Fruit fly (Drosophila melanogaster) whole organism: Measurements from ENCODE around the gene CG43072.

Source experiments
- CG8478 ChIP-seq: fragments of >200 bp; optimal IDR thresholded peaks from 2 replicates; lab custom pipeline; 2018; ENCODE audit warnings: inconsistent platforms
- Dll ChIP-seq: fragments of >200 bp; optimal IDR thresholded peaks from 2 replicates; lab custom pipeline; 2017
- EcR ChIP-seq, 2 experiments: fragments of >200 bp; optimal IDR thresholded peaks; 2 replicates each; lab custom pipeline; 2017; ENCODE audit warnings: missing biosample characterization in 2 of 2, missing genetic modification characterization in 2 of 2, missing genetic modification reagents in 2 of 2
- pan ChIP-seq: fragments of >200 bp; optimal IDR thresholded peaks from 2 replicates; lab custom pipeline; 2017
- psq ChIP-seq: fragments of >200 bp; optimal IDR thresholded peaks from 2 replicates; lab custom pipeline; 2017

- TF ChIP-seq pan (lab: Kevin White, UChicago) = no peak
- no peak for TF ChIP-seq psq
- TF ChIP-seq CG8478 (lab: Kevin White, UChicago) = no peak
- no peak for TF ChIP-seq EcR (GFP tag; optimal IDR thresholded peaks at IDR 0.05; lab: Kevin White, UChicago)
- no peak for TF ChIP-seq Dll
These were observed 9.4 kb upstream of the CG43072 start for dm6 chr3L:21056290-21056689.
